Worm (Caenorhabditis elegans): ENCODE measurements around the gene C34F6.11.
A peak's percentile ranks its signal among the peaks of the same experiment; 100 is the strongest.

Gene C34F6.11

ce11 chrX:11240585-11241115, 36.9 kb upstream of the C34F6.11 start, which contains the start of gene C34F6.10:
Gene C34F6.10, minus strand, starts transcription at chrX:11240635.
- no peak for TF ChIP-seq dve-1 (tag; optimal IDR thresholded peaks at IDR 0.05)
- TF ChIP-seq madf-2 (tag; optimal IDR thresholded peaks at IDR 0.05), result no peak
- no peak for TF ChIP-seq ceh-31 (tag; optimal IDR thresholded peaks at IDR 0.05)
- TF ChIP-seq hlh-8 (tag; optimal IDR thresholded peaks at IDR 0.05), result no peak
- TF ChIP-seq unc-86 (tag; optimal IDR thresholded peaks at IDR 0.05), result no peak

ce11 chrX:11226595-11226994, 22.9 kb upstream of the C34F6.11 start, which contains the start of gene C34F6.12:
Gene C34F6.12, minus strand, starts transcription at chrX:11226695.
- TF ChIP-seq madf-2 (tag; optimal IDR thresholded peaks at IDR 0.05) (no peak), unc-42 (tag; optimal IDR thresholded peaks at IDR 0.05) (no peak), nfya-1 (tag; optimal IDR thresholded peaks at IDR 0.05) (no peak), ama-1 (optimal IDR thresholded peaks at IDR 0.05) (no peak), eyg-1 (tag; optimal IDR thresholded peaks at IDR 0.05) (no peak), mec-3 (tag; optimal IDR thresholded peaks at IDR 0.05; ENCODE audit: borderline replicate concordance) (no peak), Y22D7AL.16 (tag; optimal IDR thresholded peaks at IDR 0.05) (no peak), rnt-1 (tag; optimal IDR thresholded peaks at IDR 0.05) (no peak), F13H6.1 (tag; optimal IDR thresholded peaks at IDR 0.05) (no peak), ceh-22 (tag; optimal IDR thresholded peaks at IDR 0.05) (no peak), pros-1 (tag; optimal IDR thresholded peaks at IDR 0.05) (no peak), K02D7.2 (tag; optimal IDR thresholded peaks at IDR 0.05) (no peak)

- no peak for TF ChIP-seq lim-6 (tag; optimal IDR thresholded peaks at IDR 0.05)
- TF ChIP-seq C08G9.2 (tag; optimal IDR thresholded peaks at IDR 0.05), result no peak
- no peak for TF ChIP-seq fkh-10 (GFP tag; optimal IDR thresholded peaks at IDR 0.05)
- no peak for TF ChIP-seq C38D4.7 (GFP tag; optimal IDR thresholded peaks at IDR 0.05)
- TF ChIP-seq ref-2 (tag; optimal IDR thresholded peaks at IDR 0.05), result no peak
- no peak for TF ChIP-seq dve-1 (tag; optimal IDR thresholded peaks at IDR 0.05)
- TF ChIP-seq sox-4 (tag; optimal IDR thresholded peaks at IDR 0.05), result no peak
- TF ChIP-seq hlh-13 (GFP tag; optimal IDR thresholded peaks at IDR 0.05), result no peak
- TF ChIP-seq fax-1 (tag; optimal IDR thresholded peaks at IDR 0.05), result no peak
- no peak for TF ChIP-seq unc-42 (tag; optimal IDR thresholded peaks at IDR 0.05)
- no peak for TF ChIP-seq ahr-1 (tag; optimal IDR thresholded peaks at IDR 0.05)
- TF ChIP-seq pat-9 (tag; optimal IDR thresholded peaks at IDR 0.05), result no peak
- TF ChIP-seq fkh-6 (tag; optimal IDR thresholded peaks at IDR 0.05), result no peak
- TF ChIP-seq tbx-7 (tag; optimal IDR thresholded peaks at IDR 0.05), result no peak
- TF ChIP-seq Y22D7AL.16 (tag; optimal IDR thresholded peaks at IDR 0.05), result no peak
- TF ChIP-seq ceh-24 (tag; optimal IDR thresholded peaks at IDR 0.05), result no peak
- TF ChIP-seq lin-11 (tag; optimal IDR thresholded peaks at IDR 0.05), result no peak
- no peak for TF ChIP-seq mec-3 (tag; optimal IDR thresholded peaks at IDR 0.05; ENCODE audit: borderline replicate concordance)
These were observed 19.0 kb upstream of the C34F6.11 start, which contains the start of gene C34F6.9 for ce11 chrX:11222597-11223218. Gene C34F6.9, minus strand, starts transcription at chrX:11222647.

- TF ChIP-seq hlh-6 (tag; optimal IDR thresholded peaks at IDR 0.05), result no peak
- TF ChIP-seq ceh-14 (tag; optimal IDR thresholded peaks at IDR 0.05), result no peak
- TF ChIP-seq C08G9.2 (tag; optimal IDR thresholded peaks at IDR 0.05), result no peak
- TF ChIP-seq elt-2 (tag; optimal IDR thresholded peaks at IDR 0.05), result peak; percentile 68
- peak; percentile 29 for TF ChIP-seq nfya-1 (tag; optimal IDR thresholded peaks at IDR 0.05)
These were observed 11.8 kb upstream of the C34F6.11 start, which contains the start of the genes C34F6.7 and idh-2 for ce11 chrX:11215420-11216050. Gene C34F6.7, minus strand, starts transcription at chrX:11215470. Gene idh-2, plus strand, starts transcription at chrX:11216000.

ce11 chrX:11211360-11211759, 7.6 kb upstream of the C34F6.11 start:
- TF ChIP-seq dve-1 (tag; optimal IDR thresholded peaks at IDR 0.05) (no peak), ceh-31 (tag; optimal IDR thresholded peaks at IDR 0.05) (peak; percentile 15), unc-42 (tag; optimal IDR thresholded peaks at IDR 0.05) (peak; percentile 3), ref-2 (tag; optimal IDR thresholded peaks at IDR 0.05) (no peak), ceh-48 (tag; optimal IDR thresholded peaks at IDR 0.05) (no peak)

Data from whole organism, late embryonic.